Worm (Caenorhabditis elegans) whole organism, L4 larva: ENCODE measurements around the gene Y54G2A.13.

ENCODE experiments used
- Y105C5A.15 ChIP-seq: fragments of 200-800 bp; sonication (Bioruptor generic); IDR thresholded peaks from 2 replicates; pipeline ENCODE4 v1.3.6; 2022; ENCODE audit warnings: missing genetic modification characterization, missing compliant biosample characterization
- Y48G9A.11 ChIP-seq: fragments of 200-800 bp; sonication (Bioruptor generic); IDR thresholded peaks from 2 replicates; pipeline ENCODE4 v1.3.6; 2022; ENCODE audit warnings: missing genetic modification reagents, missing genetic modification characterization, missing compliant biosample characterization
- Y5F2A.4 ChIP-seq: fragments of 200-800 bp; sonication (Bioruptor generic); optimal IDR thresholded peaks from 2 replicates; lab custom pipeline; 2018; ENCODE audit warnings: mild to moderate bottlenecking, missing genetic modification characterization, missing compliant biosample characterization
- ZK546.5 ChIP-seq, 2 experiments: sonication (generic microtip); optimal IDR thresholded peaks; 2 replicates each; lab custom pipeline; 2017; ENCODE audit warnings: missing biosample characterization in 2 of 2, missing genetic modification characterization in 2 of 2
- ama-1 ChIP-seq: fragments of 150-350 bp; optimal IDR thresholded peaks from 2 replicates; lab custom pipeline; 2014; ENCODE audit warnings: inconsistent platforms, mixed read lengths
- ceh-20 ChIP-seq: fragments of 200-800 bp; sonication (Bioruptor generic); IDR thresholded peaks from 2 replicates; pipeline ENCODE4 v1.3.6; 2022; ENCODE audit warnings: missing genetic modification reagents, missing genetic modification characterization, missing compliant biosample characterization
- ceh-28 ChIP-seq: fragments of 150-350 bp; optimal IDR thresholded peaks from 2 replicates; lab custom pipeline; 2014; ENCODE audit warnings: missing biosample characterization, missing genetic modification reagents, missing genetic modification characterization
- ces-1 ChIP-seq: fragments of 150-350 bp; sonication (generic microtip); optimal IDR thresholded peaks from 4 replicates; lab custom pipeline; 2014; ENCODE audit warnings: missing biosample characterization, missing genetic modification reagents, missing genetic modification characterization
- ctbp-1 ChIP-seq: fragments of 200-800 bp; sonication (Bioruptor generic); IDR thresholded peaks from 2 replicates; pipeline ENCODE4 v1.3.6; 2022; ENCODE audit warnings: missing genetic modification reagents, missing genetic modification characterization, missing compliant biosample characterization
- daf-16 ChIP-seq, 3 experiments: sonication (generic microtip); optimal IDR thresholded peaks; 2 replicates each; lab custom pipeline; 2016 to 2017; ENCODE audit warnings: missing genetic modification characterization in 3 of 3, missing genetic modification reagents in 3 of 3, mild to moderate bottlenecking in 2 of 3, missing compliant biosample characterization in 2 of 3, missing biosample characterization in 1 of 3, moderate library complexity in 1 of 3
- daf-19 ChIP-seq: fragments of 200-800 bp; sonication (Bioruptor generic); conservative IDR thresholded peaks from 2 replicates; pipeline ENCODE4 v1.3.6; 2022; ENCODE audit warnings: missing genetic modification characterization, missing compliant biosample characterization
- dmd-6 ChIP-seq: fragments of 200-800 bp; sonication (Bioruptor generic); IDR thresholded peaks from 2 replicates; pipeline ENCODE4 v1.3.6; 2022; ENCODE audit warnings: missing genetic modification reagents, missing genetic modification characterization, missing compliant biosample characterization
- dmd-9 ChIP-seq: fragments of 200-800 bp; sonication (Bioruptor generic); IDR thresholded peaks from 2 replicates; pipeline ENCODE4 v1.3.6; 2022; ENCODE audit warnings: missing genetic modification reagents, missing genetic modification characterization, missing compliant biosample characterization
- dpl-1 ChIP-seq: fragments of 150-350 bp; optimal IDR thresholded peaks from 2 replicates; lab custom pipeline; 2014; ENCODE audit warnings: missing biosample characterization, missing genetic modification reagents, missing genetic modification characterization
- dve-1 ChIP-seq: sonication (generic microtip); optimal IDR thresholded peaks from 2 replicates; lab custom pipeline; 2017; ENCODE audit warnings: antibody characterized with exemption, mild to moderate bottlenecking, missing genetic modification characterization, missing compliant biosample characterization; ENCODE audit not compliant: insufficient read depth
- egl-43 ChIP-seq: fragments of 200-800 bp; sonication (Bioruptor generic); IDR thresholded peaks from 2 replicates; pipeline ENCODE4 v1.3.6; 2022; ENCODE audit warnings: missing genetic modification reagents, missing genetic modification characterization, missing compliant biosample characterization
- fkh-10 ChIP-seq: fragments of 150-350 bp; optimal IDR thresholded peaks from 2 replicates; lab custom pipeline; 2014; ENCODE audit warnings: missing biosample characterization, missing genetic modification reagents, missing genetic modification characterization
- hif-1 ChIP-seq, 2 experiments: sonication (generic microtip); optimal IDR thresholded peaks; 2 replicates each; lab custom pipeline; 2016 to 2017; ENCODE audit warnings: missing compliant biosample characterization in 2 of 2, missing genetic modification characterization in 2 of 2, missing genetic modification reagents in 2 of 2, missing genotype in 2 of 2, mild to moderate bottlenecking in 1 of 2
- hlh-11 ChIP-seq: fragments of 200-800 bp; sonication (Bioruptor generic); optimal IDR thresholded peaks from 2 replicates; lab custom pipeline; 2018; ENCODE audit warnings: mild to moderate bottlenecking, missing genetic modification characterization, missing compliant biosample characterization
- hlh-30 ChIP-seq: sonication (generic microtip); optimal IDR thresholded peaks from 2 replicates; lab custom pipeline; 2017; ENCODE audit warnings: antibody characterized with exemption, mild to moderate bottlenecking, missing genetic modification characterization, missing compliant biosample characterization; ENCODE audit not compliant: insufficient read depth
- lir-3 ChIP-seq: sonication (generic microtip); optimal IDR thresholded peaks from 2 replicates; lab custom pipeline; 2016; ENCODE audit warnings: mild to moderate bottlenecking, missing genetic modification characterization, missing compliant biosample characterization
- madf-9 ChIP-seq: fragments of 200-800 bp; sonication (Bioruptor generic); conservative IDR thresholded peaks from 2 replicates; pipeline ENCODE4 v1.3.6; 2022; ENCODE audit warnings: missing genetic modification reagents, missing genetic modification characterization, missing compliant biosample characterization
- mdl-1 ChIP-seq, 2 experiments: fragments of 150-350 bp in 1 of 2; sonication (generic microtip) in 1 of 2; optimal IDR thresholded peaks; 2 replicates each; lab custom pipeline; 2014 to 2017; ENCODE audit warnings: missing biosample characterization in 2 of 2, missing genetic modification characterization in 2 of 2
- mep-1 ChIP-seq: fragments of 150-350 bp; sonication (generic microtip); optimal IDR thresholded peaks from 3 replicates; lab custom pipeline; 2014; ENCODE audit warnings: missing biosample characterization, missing genetic modification characterization
- mes-2 ChIP-seq: sonication (generic microtip); optimal IDR thresholded peaks from 2 replicates; lab custom pipeline; 2016; ENCODE audit warnings: missing genotype, mild to moderate bottlenecking, missing genetic modification characterization, missing compliant biosample characterization; ENCODE audit not compliant: poor library complexity, severe bottlenecking
- mxl-2 ChIP-seq: fragments of 200-800 bp; sonication (Bioruptor generic); conservative IDR thresholded peaks from 2 replicates; pipeline ENCODE4 v1.3.6; 2022; ENCODE audit warnings: missing genetic modification reagents, missing genetic modification characterization, missing compliant biosample characterization
- nhr-10 ChIP-seq: fragments of 150-350 bp; optimal IDR thresholded peaks from 2 replicates; lab custom pipeline; 2014; ENCODE audit warnings: missing biosample characterization, missing genetic modification characterization
- nhr-102 ChIP-seq: sonication (generic microtip); optimal IDR thresholded peaks from 2 replicates; lab custom pipeline; 2016; ENCODE audit warnings: mild to moderate bottlenecking, missing genetic modification characterization, moderate library complexity, missing compliant biosample characterization
- nhr-25 ChIP-seq: sonication (generic microtip); optimal IDR thresholded peaks from 2 replicates; lab custom pipeline; 2017; ENCODE audit warnings: missing genetic modification characterization, mild to moderate bottlenecking, missing compliant biosample characterization, antibody characterized with exemption, moderate library complexity, borderline replicate concordance; ENCODE audit not compliant: insufficient read depth
- nhr-28 ChIP-seq: fragments of 150-350 bp; optimal IDR thresholded peaks from 2 replicates; lab custom pipeline; 2014; ENCODE audit warnings: missing biosample characterization, missing genetic modification characterization
- nhr-42 ChIP-seq: fragments of 200-800 bp; sonication (Bioruptor generic); IDR thresholded peaks from 2 replicates; pipeline ENCODE4 v1.3.6; 2022; ENCODE audit warnings: missing genetic modification characterization, missing compliant biosample characterization
- nhr-48 ChIP-seq: sonication (generic microtip); optimal IDR thresholded peaks from 2 replicates; lab custom pipeline; 2016; ENCODE audit warnings: mild to moderate bottlenecking, missing genetic modification characterization, missing compliant biosample characterization
- nhr-76 ChIP-seq: fragments of 150-350 bp; optimal IDR thresholded peaks from 2 replicates; lab custom pipeline; 2014; ENCODE audit warnings: missing biosample characterization, missing genetic modification characterization
- nhr-77 ChIP-seq: fragments of 150-350 bp; optimal IDR thresholded peaks from 2 replicates; lab custom pipeline; 2014; ENCODE audit warnings: missing biosample characterization, missing genetic modification characterization
- php-3 ChIP-seq: fragments of 200-800 bp; sonication (Bioruptor generic); IDR thresholded peaks from 2 replicates; pipeline ENCODE4 v1.3.6; 2022; ENCODE audit warnings: missing genetic modification reagents, missing genetic modification characterization, missing compliant biosample characterization
- pqm-1 ChIP-seq: sonication (generic microtip); optimal IDR thresholded peaks from 2 replicates; lab custom pipeline; 2017; ENCODE audit warnings: missing biosample characterization, missing genetic modification characterization
- rbr-2 ChIP-seq: sonication (generic microtip); optimal IDR thresholded peaks from 2 replicates; lab custom pipeline; 2016; ENCODE audit warnings: missing genotype, missing genetic modification characterization, missing compliant biosample characterization
- set-16 ChIP-seq: fragments of 200-800 bp; sonication (Bioruptor generic); IDR thresholded peaks from 2 replicates; pipeline ENCODE4 v1.3.6; 2022; ENCODE audit warnings: missing genetic modification reagents, missing genetic modification characterization, missing compliant biosample characterization
- skn-1 ChIP-seq: fragments of 150-350 bp; optimal IDR thresholded peaks from 2 replicates; lab custom pipeline; 2014; ENCODE audit warnings: missing biosample characterization, missing genetic modification characterization
- snpc-4 ChIP-seq: fragments of 150-350 bp; optimal IDR thresholded peaks from 2 replicates; lab custom pipeline; 2014; ENCODE audit warnings: missing biosample characterization, missing genetic modification characterization
- spr-3 ChIP-seq: fragments of 200-800 bp; sonication (Bioruptor generic); optimal IDR thresholded peaks from 2 replicates; lab custom pipeline; 2018; ENCODE audit warnings: mild to moderate bottlenecking, missing genetic modification characterization, missing compliant biosample characterization
- tra-1 ChIP-seq: fragments of 200-800 bp; sonication (Bioruptor generic); IDR thresholded peaks from 2 replicates; pipeline ENCODE4 v1.3.6; 2022; ENCODE audit warnings: missing genetic modification reagents, missing genetic modification characterization, missing compliant biosample characterization
- ztf-11 ChIP-seq: fragments of 150-350 bp; optimal IDR thresholded peaks from 2 replicates; lab custom pipeline; 2014; ENCODE audit warnings: missing biosample characterization, missing genetic modification characterization

Gene Y54G2A.13

DNA sequence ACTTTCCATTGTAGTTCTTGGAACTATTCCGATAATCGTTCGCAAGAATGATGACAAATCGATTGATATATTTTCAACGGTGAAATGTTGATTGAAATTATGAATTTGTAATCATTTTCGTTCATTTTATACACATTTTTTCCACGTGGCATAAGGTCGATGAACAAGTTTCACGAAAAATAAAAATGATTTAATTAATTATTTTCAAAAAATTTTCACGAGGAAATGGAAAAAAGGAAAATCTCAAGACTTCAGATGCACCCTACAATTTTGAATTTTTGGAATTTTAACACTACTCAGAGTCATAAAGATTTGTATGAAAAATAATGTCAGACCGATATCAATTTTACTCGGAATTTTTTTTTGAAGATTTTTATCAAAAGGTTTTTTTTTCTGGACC, at the start of gene Y54G2A.13:
Gene Y54G2A.13, minus strand, starts transcription at position 101 of the 400 bp plus-strand sequence.
- TF ChIP-seq madf-9 (GFP tag; lab: Robert Waterston, UW), result no peak
- no peak for TF ChIP-seq dpl-1
- no peak for TF ChIP-seq ceh-28 (tag; lab: Kevin White, UChicago)
- no peak for TF ChIP-seq nhr-25
- no peak for TF ChIP-seq mxl-2 (GFP tag; lab: Robert Waterston, UW)
- no peak for TF ChIP-seq Y105C5A.15
- no peak for TF ChIP-seq daf-19
- no peak for TF ChIP-seq ztf-11
- TF ChIP-seq Y48G9A.11, result no peak
- TF ChIP-seq rbr-2, result no peak
- TF ChIP-seq snpc-4 (tag; lab: Kevin White, UChicago), result no peak
- no peak for TF ChIP-seq nhr-42 (GFP tag; lab: Robert Waterston, UW)
- no peak for TF ChIP-seq hif-1 (tag; optimal IDR thresholded peaks at IDR 0.05; lab: Kevin White, UChicago)
- no peak for TF ChIP-seq skn-1
- no peak for TF ChIP-seq pqm-1 (tag; lab: Kevin White, UChicago)
- no peak for TF ChIP-seq ZK546.5 (tag; optimal IDR thresholded peaks at IDR 0.05; lab: Kevin White, UChicago)
- TF ChIP-seq nhr-28 (tag; lab: Kevin White, UChicago), result no peak

- TF ChIP-seq daf-19 (no peak), lir-3 (tag; lab: Kevin White, UChicago) (no peak), ZK546.5 (tag; optimal IDR thresholded peaks at IDR 0.05; lab: Kevin White, UChicago) (no peak), dmd-9 (GFP tag; lab: Robert Waterston, UW) (no peak), nhr-10 (tag; lab: Kevin White, UChicago) (no peak), dve-1 (tag; lab: Kevin White, UChicago) (no peak), spr-3 (GFP tag; lab: Kevin White, UChicago) (no peak), mdl-1 (tag; optimal IDR thresholded peaks at IDR 0.05; lab: Kevin White, UChicago) (no peak), ctbp-1 (no peak), nhr-28 (tag; lab: Kevin White, UChicago) (no peak), daf-16 (GFP tag; optimal IDR thresholded peaks at IDR 0.05; lab: Kevin White, UChicago) (no peak), daf-16 (tag; optimal IDR thresholded peaks at IDR 0.05; lab: Kevin White, UChicago) (no peak), nhr-76 (tag; lab: Kevin White, UChicago) (no peak)
Observed at ce11 chrIV:2864743-2865142, 45.2 kb upstream of the Y54G2A.13 start, which contains the start of gene Y54G2A.16. Gene Y54G2A.16, minus strand, starts transcription at chrIV:2864843.

- TF ChIP-seq tra-1 (GFP tag; lab: Robert Waterston, UW) (no peak), ama-1 (no peak), ctbp-1 (peak; percentile 40; the same call in 1 of the 2 replicates), fkh-10 (GFP tag; lab: Kevin White, UChicago) (peak; percentile 85), ces-1 (GFP tag; lab: Kevin White, UChicago) (peak; percentile 44)
Observed at ce11 chrIV:2858734-2859133, 39.2 kb upstream of the Y54G2A.13 start.

DNA sequence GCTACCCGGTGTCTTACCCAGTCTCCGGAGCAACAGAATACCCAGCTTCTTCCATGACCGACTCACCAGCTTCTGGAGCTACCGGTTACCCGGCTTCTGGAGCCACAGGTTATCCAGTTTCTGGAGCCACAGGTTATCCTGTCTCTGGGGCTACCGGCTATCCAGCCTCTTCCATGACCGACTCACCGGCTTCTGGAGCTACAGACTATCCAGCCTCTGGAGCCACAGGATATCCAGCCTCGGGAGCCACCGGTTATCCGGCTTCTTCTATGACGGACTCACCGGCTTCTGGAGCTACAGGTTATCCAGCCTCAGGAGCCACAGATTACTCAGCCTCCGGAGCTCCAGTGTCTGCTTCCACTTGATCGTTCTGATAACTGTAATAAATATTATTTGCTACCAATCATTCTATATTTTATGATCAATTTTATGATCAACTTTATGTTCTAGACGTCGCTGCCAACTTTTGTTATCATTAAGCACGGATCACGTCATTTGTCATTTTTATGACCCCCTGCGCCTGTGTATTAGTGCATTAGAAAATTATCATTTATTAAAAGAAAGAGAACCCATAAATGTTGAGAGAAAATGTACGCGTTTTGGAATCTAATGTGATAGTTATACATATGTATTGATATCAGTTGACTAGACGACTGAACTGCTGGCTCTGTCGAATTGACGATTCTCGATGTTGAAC, 35.7 kb upstream of the Y54G2A.13 start:
- TF ChIP-seq hlh-30 (tag; lab: Kevin White, UChicago) (peak; percentile 41), madf-9 (GFP tag; lab: Robert Waterston, UW) (no peak), dmd-6 (GFP tag; lab: Robert Waterston, UW) (peak; percentile 85), mep-1 (tag; lab: Kevin White, UChicago) (peak; percentile 13), Y105C5A.15 (no peak), tra-1 (GFP tag; lab: Robert Waterston, UW) (peak; percentile 77), nhr-77 (tag; lab: Kevin White, UChicago) (peak; percentile 32), ceh-20 (peak; percentile 84), mes-2 (tag; lab: Kevin White, UChicago) (no peak), pqm-1 (tag; lab: Kevin White, UChicago) (peak; percentile 85), hlh-11 (tag; lab: Kevin White, UChicago) (peak; percentile 77), Y5F2A.4 (GFP tag; lab: Kevin White, UChicago) (no peak), hif-1 (tag; optimal IDR thresholded peaks at IDR 0.05; lab: Kevin White, UChicago) (no peak), dve-1 (tag; lab: Kevin White, UChicago) (peak; percentile 81), nhr-102 (tag; lab: Kevin White, UChicago) (peak; percentile 46), nhr-48 (tag; lab: Kevin White, UChicago) (peak; percentile 60), egl-43 (GFP tag; lab: Robert Waterston, UW) (0 out of 2 replicates have a peak, but pooled peaks have one; percentile 8), daf-16 (GFP tag; optimal IDR thresholded peaks at IDR 0.05; lab: Kevin White, UChicago) (peak in 1 of 2 experiments; percentile 39), daf-16 (tag; optimal IDR thresholded peaks at IDR 0.05; lab: Kevin White, UChicago) (peak; percentile 94), nhr-28 (tag; lab: Kevin White, UChicago) (peak; percentile 73), php-3 (peak; percentile 100), set-16 (peak; percentile 84)
